Fruit fly (Drosophila melanogaster) whole organism, embryonic: Measurements from ENCODE around the gene ich.

Source experiments
- Atf3 ChIP-seq: fragments of 200-800 bp; sonication (Bioruptor generic); optimal IDR thresholded peaks from 3 replicates; lab custom pipeline; 2016; ENCODE audit warnings: missing biosample characterization, missing genetic modification characterization
- Atf6 ChIP-seq: fragments of 200-800 bp; sonication (Bioruptor generic); IDR thresholded peaks from 2 replicates; pipeline ENCODE4 v1.3.6; 2022; ENCODE audit warnings: missing biosample characterization, missing genetic modification characterization
- B-H2 ChIP-seq: fragments of 200-800 bp; sonication (Bioruptor generic); optimal IDR thresholded peaks from 2 replicates; lab custom pipeline; 2018; ENCODE audit warnings: missing biosample characterization, mild to moderate bottlenecking, missing genetic modification characterization
- CG10462 ChIP-seq: fragments of 200-800 bp; sonication (Bioruptor generic); optimal IDR thresholded peaks from 2 replicates; lab custom pipeline; 2016; ENCODE audit warnings: missing biosample characterization, missing genetic modification characterization
- CG11504 ChIP-seq: fragments of 200-800 bp; sonication (Bioruptor generic); optimal IDR thresholded peaks from 3 replicates; lab custom pipeline; 2019; ENCODE audit warnings: missing biosample characterization, mild to moderate bottlenecking, missing genetic modification characterization, moderate library complexity
- CG12104 ChIP-seq: fragments of 200-800 bp; sonication (Bioruptor generic); optimal IDR thresholded peaks from 3 replicates; lab custom pipeline; 2016; ENCODE audit warnings: missing biosample characterization, missing genetic modification characterization
- CG13424 ChIP-seq: fragments of 200-800 bp; sonication (Bioruptor generic); optimal IDR thresholded peaks from 2 replicates; lab custom pipeline; 2019; ENCODE audit warnings: missing biosample characterization, mild to moderate bottlenecking, missing genetic modification characterization, moderate library complexity
- CG1603 ChIP-seq: fragments of 200-800 bp; sonication (Bioruptor generic); optimal IDR thresholded peaks from 2 replicates; lab custom pipeline; 2019; ENCODE audit warnings: missing biosample characterization, mild to moderate bottlenecking, missing genetic modification characterization, moderate library complexity
- CG1792 ChIP-seq: fragments of 200-800 bp; sonication (Bioruptor generic); optimal IDR thresholded peaks from 2 replicates; lab custom pipeline; 2016; ENCODE audit warnings: missing biosample characterization, missing genetic modification characterization
- CG2199 ChIP-seq: fragments of 200-800 bp; sonication (Bioruptor generic); IDR thresholded peaks from 3 replicates; pipeline ENCODE4 v1.3.6; 2022; ENCODE audit warnings: missing biosample characterization, missing genetic modification characterization
- CG2678 ChIP-seq: fragments of 200-800 bp; sonication (Bioruptor generic); optimal IDR thresholded peaks from 3 replicates; lab custom pipeline; 2019; ENCODE audit warnings: missing biosample characterization, mild to moderate bottlenecking, missing genetic modification characterization, moderate library complexity
- CG3838 ChIP-seq: fragments of 200-800 bp; sonication (Bioruptor generic); optimal IDR thresholded peaks from 3 replicates; lab custom pipeline; 2016; ENCODE audit warnings: missing biosample characterization, missing genetic modification characterization
- CG42726 ChIP-seq: fragments of 200-800 bp; sonication (Bioruptor generic); IDR thresholded peaks from 2 replicates; pipeline ENCODE4 v1.3.6; 2022; ENCODE audit warnings: missing biosample characterization, missing genetic modification characterization; ENCODE audit not compliant: partially characterized antibody
- CG4820 ChIP-seq: fragments of 200-800 bp; sonication (Bioruptor generic); optimal IDR thresholded peaks from 3 replicates; lab custom pipeline; 2016; ENCODE audit warnings: missing biosample characterization, missing genetic modification characterization
- CG7745 ChIP-seq: fragments of 200-800 bp; sonication (Bioruptor generic); optimal IDR thresholded peaks from 2 replicates; lab custom pipeline; 2018; ENCODE audit warnings: missing biosample characterization, mild to moderate bottlenecking, missing genetic modification characterization, moderate library complexity
- CG8388 ChIP-seq: fragments of 200-800 bp; sonication (Bioruptor generic); optimal IDR thresholded peaks from 2 replicates; lab custom pipeline; 2019; ENCODE audit warnings: missing biosample characterization, mild to moderate bottlenecking, missing genetic modification characterization, moderate library complexity
- Dbx ChIP-seq: fragments of 200-800 bp; sonication (Bioruptor generic); IDR thresholded peaks from 3 replicates; pipeline ENCODE4 v1.3.6; 2022; ENCODE audit warnings: missing biosample characterization, missing genetic modification characterization
- Dek ChIP-seq: fragments of 200-800 bp; sonication (Bioruptor generic); optimal IDR thresholded peaks from 3 replicates; lab custom pipeline; 2019; ENCODE audit warnings: missing biosample characterization, mild to moderate bottlenecking, missing genetic modification characterization, moderate library complexity
- Drgx ChIP-seq: fragments of 200-800 bp; sonication (Bioruptor generic); IDR thresholded peaks from 2 replicates; pipeline ENCODE4 v1.3.6; 2022; ENCODE audit warnings: missing biosample characterization, missing genetic modification characterization
- Ets97D ChIP-seq: fragments of 200-800 bp; sonication (Bioruptor generic); optimal IDR thresholded peaks from 3 replicates; lab custom pipeline; 2016; ENCODE audit warnings: missing biosample characterization, missing genetic modification characterization
- HLH54F ChIP-seq: fragments of 200-800 bp; sonication (Bioruptor generic); optimal IDR thresholded peaks from 3 replicates; lab custom pipeline; 2016; ENCODE audit warnings: missing biosample characterization, missing genetic modification characterization
- Med ChIP-seq: fragments of 200-800 bp; sonication (Bioruptor generic); peaks from one replicate; lab custom pipeline; 2016; ENCODE audit warnings: missing biosample characterization, missing genetic modification characterization, mild to moderate bottlenecking, inconsistent platforms, moderate library complexity
- NFAT ChIP-seq: fragments of 200-800 bp; sonication (Bioruptor generic); IDR thresholded peaks from 2 replicates; pipeline ENCODE4 v1.3.6; 2022; ENCODE audit warnings: missing biosample characterization, missing genetic modification characterization
- Oaz ChIP-seq: fragments of 200-800 bp; sonication (Bioruptor generic); IDR thresholded peaks from 2 replicates; pipeline ENCODE4 v1.3.6; 2022; ENCODE audit warnings: missing biosample characterization, missing genetic modification characterization
- Sox102F ChIP-seq: fragments of 200-800 bp; sonication (Bioruptor generic); optimal IDR thresholded peaks from 2 replicates; lab custom pipeline; 2018; ENCODE audit warnings: missing biosample characterization, mild to moderate bottlenecking, missing genetic modification characterization, moderate library complexity
- Sry-β ChIP-seq: fragments of 200-800 bp; sonication (Bioruptor generic); optimal IDR thresholded peaks from 2 replicates; lab custom pipeline; 2018; ENCODE audit warnings: missing biosample characterization, mild to moderate bottlenecking, missing genetic modification characterization, moderate library complexity
- YL-1 ChIP-seq: fragments of 200-800 bp; sonication (Bioruptor generic); optimal IDR thresholded peaks from 3 replicates; lab custom pipeline; 2017; ENCODE audit warnings: missing biosample characterization, mild to moderate bottlenecking, missing genetic modification characterization
- bab2 ChIP-seq: fragments of 200-800 bp; sonication (Bioruptor generic); optimal IDR thresholded peaks from 2 replicates; lab custom pipeline; 2016; ENCODE audit warnings: missing biosample characterization, missing genetic modification characterization
- bigmax ChIP-seq: fragments of 200-800 bp; sonication (Bioruptor generic); optimal IDR thresholded peaks from 2 replicates; lab custom pipeline; 2018; ENCODE audit warnings: missing biosample characterization, mild to moderate bottlenecking, missing genetic modification characterization
- bsh ChIP-seq, 2 experiments: fragments of 200-800 bp; sonication (Bioruptor generic); optimal IDR thresholded peaks; 2 replicates each; lab custom pipeline; 2017 to 2018; ENCODE audit warnings: mild to moderate bottlenecking in 2 of 2, missing biosample characterization in 2 of 2, missing genetic modification characterization in 2 of 2, moderate library complexity in 1 of 2
- dmrt99B ChIP-seq: fragments of 200-800 bp; sonication (Bioruptor generic); optimal IDR thresholded peaks from 2 replicates; lab custom pipeline; 2018; ENCODE audit warnings: missing biosample characterization, mild to moderate bottlenecking, missing genetic modification characterization, moderate library complexity
- fd102C ChIP-seq: fragments of 200-800 bp; sonication (Bioruptor generic); optimal IDR thresholded peaks from 2 replicates; lab custom pipeline; 2018; ENCODE audit warnings: missing biosample characterization, mild to moderate bottlenecking, missing genetic modification characterization, moderate library complexity
- fd96Cb ChIP-seq: fragments of 200-800 bp; sonication (Bioruptor generic); optimal IDR thresholded peaks from 2 replicates; lab custom pipeline; 2018; ENCODE audit warnings: missing biosample characterization, mild to moderate bottlenecking, missing genetic modification characterization, moderate library complexity
- fu2 ChIP-seq: fragments of 200-800 bp; sonication (Bioruptor generic); optimal IDR thresholded peaks from 2 replicates; lab custom pipeline; 2016; ENCODE audit warnings: missing biosample characterization, missing genetic modification characterization
- gem ChIP-seq: fragments of 200-800 bp; sonication (Bioruptor generic); optimal IDR thresholded peaks from 2 replicates; lab custom pipeline; 2019; ENCODE audit warnings: missing biosample characterization, mild to moderate bottlenecking, missing genetic modification characterization, moderate library complexity
- gro ChIP-seq: fragments of 200-800 bp; sonication (Bioruptor generic); optimal IDR thresholded peaks from 2 replicates; lab custom pipeline; 2016; ENCODE audit warnings: missing biosample characterization, missing genetic modification characterization
- hbn ChIP-seq: fragments of 200-800 bp; sonication (Bioruptor generic); IDR thresholded peaks from 2 replicates; pipeline ENCODE4 v1.3.6; 2022; ENCODE audit warnings: missing biosample characterization, missing genetic modification characterization; ENCODE audit not compliant: partially characterized antibody
- lab ChIP-seq: fragments of 200-800 bp; sonication (Bioruptor generic); optimal IDR thresholded peaks from 3 replicates; lab custom pipeline; 2017; ENCODE audit warnings: missing biosample characterization, missing genetic modification characterization, mild to moderate bottlenecking, moderate library complexity, missing genetic modification reagents
- mirr ChIP-seq: fragments of 200-800 bp; sonication (Bioruptor generic); optimal IDR thresholded peaks from 3 replicates; lab custom pipeline; 2018; ENCODE audit warnings: missing biosample characterization, mild to moderate bottlenecking, missing genetic modification characterization
- pho ChIP-seq: fragments of 200-800 bp; sonication (Bioruptor generic); optimal IDR thresholded peaks from 2 replicates; lab custom pipeline; 2016; ENCODE audit warnings: missing biosample characterization, missing genetic modification characterization
- prd ChIP-seq, 3 experiments: fragments of >200 bp in 2 of 3; fragments of 200-800 bp in 1 of 3; sonication (Bioruptor generic) in 1 of 3; optimal IDR thresholded peaks in 2 of 3; IDR thresholded peaks in 1 of 3; 2 replicates in 2 of 3; 3 replicates in 1 of 3; pipeline versions ENCODE4 v1.3.6 to Lab custom; 2017 to 2022; ENCODE audit warnings: missing biosample characterization in 1 of 3, missing genetic modification characterization in 1 of 3
- schlank ChIP-seq: fragments of 200-800 bp; sonication (Bioruptor generic); optimal IDR thresholded peaks from 2 replicates; lab custom pipeline; 2018; ENCODE audit warnings: missing biosample characterization, mild to moderate bottlenecking, missing genetic modification characterization
- sens ChIP-seq: fragments of 200-800 bp; sonication (Bioruptor generic); peaks from one replicate; lab custom pipeline; 2016; ENCODE audit warnings: missing biosample characterization, missing genetic modification characterization
- sob ChIP-seq: fragments of 200-800 bp; sonication (Bioruptor generic); IDR thresholded peaks from 2 replicates; pipeline ENCODE4 v1.3.6; 2022; ENCODE audit warnings: missing biosample characterization, missing genetic modification characterization
- twi ChIP-seq: fragments of 200-800 bp; optimal IDR thresholded peaks from 2 replicates; lab custom pipeline; 2019; ENCODE audit warnings: missing biosample characterization, mild to moderate bottlenecking, missing genetic modification characterization, moderate library complexity

ich gene

dm6 chr3R:8920091-8920733 lies 42.6 kb downstream of the ich start (continued):
- TF ChIP-seq lab (GFP tag; lab: Kevin White, UChicago) (peak; percentile 12), Oaz (GFP tag; lab: Robert Waterston, UW) (no peak), CG13424 (tag; lab: Kevin White, UChicago) (no peak), mirr (no peak), schlank (no peak), bab2 (GFP tag; lab: Kevin White, UChicago) (peak; percentile 53), HLH54F (GFP tag; lab: Kevin White, UChicago) (no peak), CG12104 (GFP tag; lab: Kevin White, UChicago) (no peak), fu2 (GFP tag; lab: Kevin White, UChicago) (no peak), YL-1 (GFP tag; lab: Kevin White, UChicago) (no peak)
- TF ChIP-seq, all 482 proteins: peak for 76

dm6 chr3R:8918818-8919217 lies 44.0 kb downstream of the ich start:
- TF ChIP-seq bigmax (GFP tag; lab: Kevin White, UChicago) (no peak), Med (GFP tag; lab: Kevin White, UChicago) (peak; percentile 10), Sox102F (GFP tag; lab: Kevin White, UChicago) (peak; percentile 43), Drgx (GFP tag; lab: Robert Waterston, UW) (peak; percentile 34; the same call in 1 of the 2 replicates), dmrt99B (tag; lab: Kevin White, UChicago) (peak; percentile 10), CG2678 (peak; percentile 23), sens (peak; percentile 37), CG11504 (tag; lab: Kevin White, UChicago) (peak; percentile 2), fd102C (GFP tag; lab: Kevin White, UChicago) (no peak), CG1603 (peak; percentile 35), bsh (GFP tag; optimal IDR thresholded peaks at IDR 0.05; lab: Kevin White, UChicago) (peak in 1 of 2 experiments; percentile 16), prd (optimal IDR thresholded peaks at IDR 0.05; lab: Kevin White, UChicago) (no peak), prd (GFP tag; IDR thresholded peaks at IDR 0.05; lab: Robert Waterston, UW) (no peak), CG8388 (GFP tag; lab: Kevin White, UChicago) (peak; percentile 38), gem (tag; lab: Kevin White, UChicago) (peak; percentile 12)

dm6 chr3R:8915537-8916332 lies 47.1 kb downstream of the ich start:
- TF ChIP-seq Dbx (GFP tag; lab: Robert Waterston, UW) (no peak), twi (tag; lab: Kevin White, UChicago) (peak; percentile 85), sob (GFP tag; lab: Robert Waterston, UW) (no peak), B-H2 (GFP tag; lab: Kevin White, UChicago) (no peak), CG10462 (GFP tag; lab: Kevin White, UChicago) (no peak), CG42726 (GFP tag; lab: Robert Waterston, UW) (no peak), CG7745 (tag; lab: Kevin White, UChicago) (peak; percentile 60), hbn (GFP tag; lab: Robert Waterston, UW) (no peak), CG2199 (GFP tag; lab: Robert Waterston, UW) (peak; percentile 72; the same call in 1 of the 3 replicates), Ets97D (no peak), fd96Cb (tag; lab: Kevin White, UChicago) (no peak), CG1792 (GFP tag; lab: Kevin White, UChicago) (no peak), Dek (tag; lab: Kevin White, UChicago) (no peak), Atf6 (GFP tag; lab: Robert Waterston, UW) (no peak), CG13424 (tag; lab: Kevin White, UChicago) (no peak), NFAT (GFP tag; lab: Robert Waterston, UW) (no peak), CG4820 (no peak), gro (GFP tag; lab: Kevin White, UChicago) (no peak), CG3838 (no peak), Atf3 (GFP tag; lab: Kevin White, UChicago) (no peak), pho (GFP tag; lab: Kevin White, UChicago) (no peak), Sry-β (GFP tag; lab: Kevin White, UChicago) (no peak)
